Fruit fly (Drosophila melanogaster): Measurements from ENCODE around the gene Abcd3.

DNA sequence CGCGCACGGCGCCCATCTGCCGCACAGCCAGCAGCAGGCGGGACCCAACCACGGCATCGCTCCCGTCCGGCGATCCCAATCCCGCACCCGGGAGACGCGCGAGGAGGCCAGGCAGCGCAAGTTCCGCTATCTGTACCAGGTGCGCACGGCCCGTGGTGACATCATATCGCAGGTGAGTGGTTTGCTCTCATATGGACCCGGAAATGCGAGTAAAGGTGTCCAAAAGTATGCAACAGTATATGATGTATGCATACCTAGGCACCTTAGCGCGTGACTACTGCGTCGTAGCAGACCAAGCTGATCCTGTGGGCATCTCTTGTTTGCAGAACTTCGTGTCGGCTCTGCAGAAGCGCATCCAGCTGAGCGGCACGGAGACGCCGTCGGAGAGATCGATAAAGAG is 12.7 kb upstream of the Abcd3 start:
- TF ChIP-seq CG9948 (tag; optimal IDR thresholded peaks at IDR 0.05) (no peak), CG15710 (tag; optimal IDR thresholded peaks at IDR 0.05) (no peak), rn (GFP tag; IDR thresholded peaks at IDR 0.05) (no peak), EcR (GFP tag; optimal IDR thresholded peaks at IDR 0.05) (no peak), CG34367 (tag; optimal IDR thresholded peaks at IDR 0.05) (no peak), D1 (tag; optimal IDR thresholded peaks at IDR 0.05) (no peak), CG8159 (tag; optimal IDR thresholded peaks at IDR 0.05) (no peak), CG32121 (GFP tag; IDR thresholded peaks at IDR 0.05) (no peak), CG4496 (GFP tag; IDR thresholded peaks at IDR 0.05) (no peak), Ets98B (GFP tag; IDR thresholded peaks at IDR 0.05) (no peak), CG12605 (GFP tag; IDR thresholded peaks at IDR 0.05) (no peak), Pif1A (GFP tag; optimal IDR thresholded peaks at IDR 0.05) (no peak)

Data from whole organism, pupa.